Fruit fly (Drosophila melanogaster) whole organism, embryonic: Measurements from ENCODE around the gene CG43886.
A peak's percentile ranks its signal among the peaks of the same experiment; 100 is the strongest.

Experiments
- CG10209 ChIP-seq: fragments of 200-800 bp; sonication (Bioruptor generic); optimal IDR thresholded peaks from 3 replicates; lab custom pipeline; 2017; ENCODE audit warnings: missing biosample characterization, mild to moderate bottlenecking, missing genetic modification characterization, missing genetic modification reagents
- CG10267 ChIP-seq: fragments of 200-800 bp; sonication (Bioruptor generic); optimal IDR thresholded peaks from 2 replicates; lab custom pipeline; 2018; ENCODE audit warnings: missing biosample characterization, mild to moderate bottlenecking, missing genetic modification characterization, moderate library complexity
- CG10321 ChIP-seq: fragments of 200-800 bp; sonication (Bioruptor generic); IDR thresholded peaks from 2 replicates; pipeline ENCODE4 v1.3.6; 2022; ENCODE audit warnings: missing biosample characterization, missing genetic modification characterization
- CG10565 ChIP-seq: fragments of 200-800 bp; sonication (Bioruptor generic); optimal IDR thresholded peaks from 3 replicates; lab custom pipeline; 2016; ENCODE audit warnings: missing biosample characterization, mild to moderate bottlenecking, missing genetic modification characterization
- CG11560 ChIP-seq: fragments of 200-800 bp; sonication (Bioruptor generic); IDR thresholded peaks from 3 replicates; pipeline ENCODE4 v1.3.6; 2022; ENCODE audit warnings: missing biosample characterization, missing genetic modification characterization
- CG12659 ChIP-seq: fragments of 200-800 bp; sonication (Bioruptor generic); optimal IDR thresholded peaks from 3 replicates; lab custom pipeline; 2017; ENCODE audit warnings: mild to moderate bottlenecking, missing biosample characterization, missing genetic modification reagents, missing genetic modification characterization
- CG14860 ChIP-seq: fragments of 200-800 bp; sonication (Bioruptor generic); IDR thresholded peaks from 3 replicates; pipeline ENCODE4 v1.3.6; 2022; ENCODE audit warnings: missing biosample characterization, missing genetic modification characterization; ENCODE audit not compliant: partially characterized antibody
- CG1529 ChIP-seq: fragments of 200-800 bp; sonication (Bioruptor generic); optimal IDR thresholded peaks from 3 replicates; lab custom pipeline; 2018; ENCODE audit warnings: missing biosample characterization, missing genetic modification characterization
- CG1647 ChIP-seq: fragments of 200-800 bp; sonication (Bioruptor generic); optimal IDR thresholded peaks from 3 replicates; lab custom pipeline; 2016; ENCODE audit warnings: missing biosample characterization, missing genetic modification characterization
- CG31224 ChIP-seq: fragments of 200-800 bp; sonication (Bioruptor generic); IDR thresholded peaks from 2 replicates; pipeline ENCODE4 v1.3.6; 2022; ENCODE audit warnings: missing biosample characterization, missing genetic modification characterization
- CG34376 ChIP-seq: fragments of 200-800 bp; sonication (Bioruptor generic); optimal IDR thresholded peaks from 2 replicates; lab custom pipeline; 2018; ENCODE audit warnings: missing biosample characterization, mild to moderate bottlenecking, missing genetic modification characterization
- CG3838 ChIP-seq: fragments of 200-800 bp; sonication (Bioruptor generic); optimal IDR thresholded peaks from 3 replicates; lab custom pipeline; 2016; ENCODE audit warnings: missing biosample characterization, missing genetic modification characterization
- CG4360 ChIP-seq: fragments of 200-800 bp; sonication (Bioruptor generic); IDR thresholded peaks from 2 replicates; pipeline ENCODE4 v1.3.6; 2022; ENCODE audit warnings: missing biosample characterization, missing genetic modification characterization
- CG4854 ChIP-seq: fragments of 200-800 bp; sonication (Bioruptor generic); optimal IDR thresholded peaks from 2 replicates; lab custom pipeline; 2016; ENCODE audit warnings: missing biosample characterization, missing genetic modification characterization, inconsistent platforms
- CG6765 ChIP-seq: fragments of 200-800 bp; sonication (Bioruptor generic); optimal IDR thresholded peaks from 3 replicates; lab custom pipeline; 2017; ENCODE audit warnings: missing biosample characterization, mild to moderate bottlenecking, missing genetic modification characterization
- CG6813 ChIP-seq: fragments of 200-800 bp; sonication (Bioruptor generic); optimal IDR thresholded peaks from 2 replicates; lab custom pipeline; 2017; ENCODE audit warnings: missing biosample characterization, missing genetic modification characterization, mild to moderate bottlenecking, moderate library complexity, missing genetic modification reagents
- CG9437 ChIP-seq: fragments of 200-800 bp; sonication (Bioruptor generic); optimal IDR thresholded peaks from 2 replicates; lab custom pipeline; 2018; ENCODE audit warnings: missing biosample characterization, mild to moderate bottlenecking, missing genetic modification characterization
- ERR ChIP-seq: fragments of 200-800 bp; sonication (Bioruptor generic); optimal IDR thresholded peaks from 2 replicates; lab custom pipeline; 2016; ENCODE audit warnings: missing biosample characterization, missing genetic modification characterization
- Ets97D ChIP-seq: fragments of 200-800 bp; sonication (Bioruptor generic); optimal IDR thresholded peaks from 3 replicates; lab custom pipeline; 2016; ENCODE audit warnings: missing biosample characterization, missing genetic modification characterization
- Fer1 ChIP-seq: fragments of 200-800 bp; sonication (Bioruptor generic); optimal IDR thresholded peaks from 2 replicates; lab custom pipeline; 2017; ENCODE audit warnings: missing biosample characterization, mild to moderate bottlenecking, missing genetic modification characterization
- Hmx ChIP-seq: fragments of 200-800 bp; sonication (Bioruptor generic); optimal IDR thresholded peaks from 2 replicates; lab custom pipeline; 2016; ENCODE audit warnings: missing biosample characterization, missing genetic modification characterization
- Mes4 ChIP-seq: fragments of 200-800 bp; sonication (Bioruptor generic); optimal IDR thresholded peaks from 2 replicates; lab custom pipeline; 2016; ENCODE audit warnings: missing biosample characterization, missing genetic modification characterization
- Optix ChIP-seq: fragments of 200-800 bp; sonication (Bioruptor generic); IDR thresholded peaks from 3 replicates; pipeline ENCODE4 v1.3.6; 2022; ENCODE audit warnings: missing biosample characterization, missing genetic modification characterization
- Sox102F ChIP-seq: fragments of 200-800 bp; sonication (Bioruptor generic); optimal IDR thresholded peaks from 2 replicates; lab custom pipeline; 2018; ENCODE audit warnings: missing biosample characterization, mild to moderate bottlenecking, missing genetic modification characterization, moderate library complexity
- Ssrp ChIP-seq: fragments of 200-800 bp; sonication (Bioruptor generic); optimal IDR thresholded peaks from 2 replicates; lab custom pipeline; 2018; ENCODE audit warnings: missing biosample characterization, mild to moderate bottlenecking, missing genetic modification characterization, moderate library complexity
- Stat92E ChIP-seq, 3 experiments: fragments of >200 bp in 2 of 3; fragments of 200-800 bp in 1 of 3; sonication (Bioruptor generic) in 1 of 3; optimal IDR thresholded peaks; 2 replicates each; lab custom pipeline; 2017 to 2019; ENCODE audit warnings: missing biosample characterization in 3 of 3, missing genetic modification characterization in 3 of 3, mild to moderate bottlenecking in 1 of 3, moderate library complexity in 1 of 3
- ac ChIP-seq: fragments of 200-800 bp; sonication (Bioruptor generic); optimal IDR thresholded peaks from 3 replicates; lab custom pipeline; 2017; ENCODE audit warnings: missing biosample characterization, mild to moderate bottlenecking, missing genetic modification characterization
- ase ChIP-seq: fragments of 200-800 bp; sonication (Bioruptor generic); IDR thresholded peaks from 3 replicates; pipeline ENCODE4 v1.3.6; 2022; ENCODE audit warnings: missing biosample characterization, missing genetic modification characterization
- az2 ChIP-seq: fragments of 200-800 bp; sonication (Bioruptor generic); optimal IDR thresholded peaks from 3 replicates; lab custom pipeline; 2016; ENCODE audit warnings: missing biosample characterization, missing genetic modification characterization
- br ChIP-seq: fragments of >200 bp; optimal IDR thresholded peaks from 2 replicates; lab custom pipeline; 2017
- crol ChIP-seq: fragments of 200-800 bp; sonication (Bioruptor generic); IDR thresholded peaks from 2 replicates; pipeline ENCODE4 v1.3.6; 2022; ENCODE audit warnings: missing biosample characterization, missing genetic modification characterization
- eve ChIP-seq, 2 experiments: fragments of >200 bp; optimal IDR thresholded peaks; 2 replicates each; lab custom pipeline; 2017; ENCODE audit warnings: missing biosample characterization in 2 of 2, missing genetic modification characterization in 2 of 2
- fd3F ChIP-seq: fragments of 200-800 bp; sonication (Bioruptor generic); optimal IDR thresholded peaks from 2 replicates; lab custom pipeline; 2018; ENCODE audit warnings: missing biosample characterization, mild to moderate bottlenecking, missing genetic modification characterization, moderate library complexity
- fru ChIP-seq: fragments of >200 bp; optimal IDR thresholded peaks from 2 replicates; lab custom pipeline; 2017
- gcm ChIP-seq: fragments of 200-800 bp; sonication (Bioruptor generic); optimal IDR thresholded peaks from 2 replicates; lab custom pipeline; 2019; ENCODE audit warnings: missing biosample characterization, mild to moderate bottlenecking, missing genetic modification characterization, moderate library complexity
- grau ChIP-seq: fragments of 200-800 bp; optimal IDR thresholded peaks from 3 replicates; lab custom pipeline; 2019; ENCODE audit warnings: missing biosample characterization, mild to moderate bottlenecking, missing genetic modification characterization, moderate library complexity
- hb ChIP-seq: fragments of 200-800 bp; sonication (Bioruptor generic); IDR thresholded peaks from 3 replicates; pipeline ENCODE4 v1.3.6; 2022; ENCODE audit warnings: missing biosample characterization, missing genetic modification characterization; ENCODE audit not compliant: partially characterized antibody
- her ChIP-seq: fragments of 200-800 bp; sonication (Bioruptor generic); optimal IDR thresholded peaks from 2 replicates; lab custom pipeline; 2016; ENCODE audit warnings: missing biosample characterization, missing genetic modification characterization
- jing ChIP-seq: fragments of 200-800 bp; sonication (Bioruptor generic); optimal IDR thresholded peaks from 2 replicates; lab custom pipeline; 2018; ENCODE audit warnings: missing biosample characterization, mild to moderate bottlenecking, missing genetic modification characterization
- mam ChIP-seq: fragments of 200-800 bp; sonication (Bioruptor generic); optimal IDR thresholded peaks from 3 replicates; lab custom pipeline; 2016; ENCODE audit warnings: missing biosample characterization, missing genetic modification characterization
- nerfin-2 ChIP-seq: fragments of 200-800 bp; sonication (Bioruptor generic); IDR thresholded peaks from 2 replicates; pipeline ENCODE4 v1.3.6; 2022; ENCODE audit warnings: missing biosample characterization, missing genetic modification characterization; ENCODE audit not compliant: partially characterized antibody
- rib ChIP-seq: fragments of 200-800 bp; sonication (Bioruptor generic); IDR thresholded peaks from 2 replicates; pipeline ENCODE4 v1.3.6; 2022; ENCODE audit warnings: missing biosample characterization, missing genetic modification characterization
- salm ChIP-seq: fragments of 200-800 bp; sonication (Bioruptor generic); optimal IDR thresholded peaks from 2 replicates; lab custom pipeline; 2018; ENCODE audit warnings: missing biosample characterization, mild to moderate bottlenecking, missing genetic modification characterization
- shn ChIP-seq: fragments of 200-800 bp; sonication (Bioruptor generic); optimal IDR thresholded peaks from 3 replicates; lab custom pipeline; 2016; ENCODE audit warnings: missing biosample characterization, missing genetic modification characterization
- sob ChIP-seq: fragments of 200-800 bp; sonication (Bioruptor generic); IDR thresholded peaks from 2 replicates; pipeline ENCODE4 v1.3.6; 2022; ENCODE audit warnings: missing biosample characterization, missing genetic modification characterization
- trh ChIP-seq: fragments of 200-800 bp; sonication (Bioruptor generic); optimal IDR thresholded peaks from 2 replicates; lab custom pipeline; 2016; ENCODE audit warnings: missing biosample characterization, missing genetic modification characterization
- tup ChIP-seq: fragments of 200-800 bp; sonication (Bioruptor generic); optimal IDR thresholded peaks from 2 replicates; lab custom pipeline; 2016; ENCODE audit warnings: missing biosample characterization, mild to moderate bottlenecking, missing genetic modification characterization, moderate library complexity
- wdn ChIP-seq: fragments of 200-800 bp; sonication (Bioruptor generic); IDR thresholded peaks from 2 replicates; pipeline ENCODE4 v1.3.6; 2022; ENCODE audit warnings: missing biosample characterization, missing genetic modification characterization

The CG43886 gene

dm6 chr3L:8187397-8187811 is 27.8 kb upstream of the CG43886 start (continued):
- TF ChIP-seq jing (GFP tag; lab: Kevin White, UChicago) (no peak), CG9437 (GFP tag; lab: Kevin White, UChicago) (peak; percentile 94), ac (GFP tag; lab: Kevin White, UChicago) (no peak), nerfin-2 (GFP tag; lab: Robert Waterston, UW) (peak; percentile 21; the same call in 1 of the 2 replicates), CG1647 (no peak), grau (tag; lab: Kevin White, UChicago) (peak; percentile 87)
- TF ChIP-seq, all 482 proteins: peak for 13

- no peak for TF ChIP-seq crol
- TF ChIP-seq CG10321 (GFP tag; lab: Robert Waterston, UW): peak; percentile 69
- TF ChIP-seq Optix (GFP tag; lab: Robert Waterston, UW): peak; percentile 61; the same call in 2 of the 3 replicates
- TF ChIP-seq trh (GFP tag; lab: Kevin White, UChicago): peak; percentile 24
- TF ChIP-seq az2 (GFP tag; lab: Kevin White, UChicago): peak; percentile 82
- TF ChIP-seq CG6813: no peak
- TF ChIP-seq rib (GFP tag; lab: Robert Waterston, UW): peak; percentile 77
- peak; percentile 57 for TF ChIP-seq her (GFP tag; lab: Kevin White, UChicago)
- no peak for TF ChIP-seq Mes4 (GFP tag; lab: Kevin White, UChicago)
- no peak for TF ChIP-seq fru (lab: Kevin White, UChicago)
- peak; percentile 82 for TF ChIP-seq fd3F
- TF ChIP-seq sob (GFP tag; lab: Robert Waterston, UW): peak; percentile 93
- TF ChIP-seq CG31224 (GFP tag; lab: Robert Waterston, UW): peak; percentile 78
- TF ChIP-seq ase (GFP tag; lab: Robert Waterston, UW): peak; percentile 78
- TF ChIP-seq CG6765 (GFP tag; lab: Kevin White, UChicago): no peak
- TF ChIP-seq Fer1 (GFP tag; lab: Kevin White, UChicago): peak; percentile 68
- no peak for TF ChIP-seq CG10565 (GFP tag; lab: Kevin White, UChicago)
- TF ChIP-seq shn (GFP tag; lab: Kevin White, UChicago): peak; percentile 82
- peak; percentile 83 for TF ChIP-seq ERR (GFP tag; lab: Kevin White, UChicago)
- peak; percentile 61 for TF ChIP-seq CG4854 (GFP tag; lab: Kevin White, UChicago)
- peak; percentile 74 for TF ChIP-seq CG10209 (GFP tag; lab: Kevin White, UChicago)
- TF ChIP-seq salm: peak; percentile 16
- TF ChIP-seq hb (GFP tag; lab: Robert Waterston, UW): 0 out of 3 replicates have a peak, but pooled peaks have one; percentile 45
- peak in 1 of 3 experiments; percentile 7 for TF ChIP-seq Stat92E (GFP tag; optimal IDR thresholded peaks at IDR 0.05; lab: Kevin White, UChicago)
- peak; percentile 88 for TF ChIP-seq Ets97D (GFP tag; lab: Kevin White, UChicago)
- TF ChIP-seq CG14860 (GFP tag; lab: Robert Waterston, UW): peak; percentile 36; the same call in 1 of the 3 replicates
- peak; percentile 92 for TF ChIP-seq CG12659 (GFP tag; lab: Kevin White, UChicago)
- peak; percentile 80 for TF ChIP-seq CG11560 (tag; lab: Robert Waterston, UW)
- peak; percentile 36 for TF ChIP-seq CG1529 (GFP tag; lab: Kevin White, UChicago)
- TF ChIP-seq Ssrp (tag; lab: Kevin White, UChicago): peak; percentile 88
- TF ChIP-seq CG10267 (tag; lab: Kevin White, UChicago): peak; percentile 98
- peak; percentile 17 for TF ChIP-seq Hmx (GFP tag; lab: Kevin White, UChicago)
- TF ChIP-seq wdn: peak; percentile 79; the same call in 1 of the 2 replicates
- peak; percentile 68 for TF ChIP-seq tup (GFP tag; lab: Kevin White, UChicago)
- TF ChIP-seq gcm (GFP tag; lab: Kevin White, UChicago): peak; percentile 49
- TF ChIP-seq CG34376 (GFP tag; lab: Kevin White, UChicago): peak; percentile 57
- no peak for TF ChIP-seq eve (GFP tag; optimal IDR thresholded peaks at IDR 0.05; lab: Kevin White, UChicago)
- peak; percentile 85 for TF ChIP-seq CG4360
- no peak for TF ChIP-seq Sox102F (GFP tag; lab: Kevin White, UChicago)
- peak; percentile 28 for TF ChIP-seq CG3838
- TF ChIP-seq br: no peak
- TF ChIP-seq mam (GFP tag; lab: Kevin White, UChicago): peak; percentile 94
Measured at dm6 chr3L:8186627-8187396, 27.2 kb upstream of the CG43886 start, which contains the start of the genes ERR and Atg18a. ERR (minus strand) TSS chr3L:8186671. Atg18a (plus strand) TSS chr3L:8186857.
